Fruit fly (Drosophila melanogaster) whole organism, embryonic: ENCODE data around the gene SmE.
A peak's percentile ranks its signal among the peaks of the same experiment; 100 is the strongest.

Experiments used
- BtbVII ChIP-seq: fragments of 200-800 bp; sonication (Bioruptor generic); optimal IDR thresholded peaks from 3 replicates; lab custom pipeline; 2017; ENCODE audit warnings: missing biosample characterization, mild to moderate bottlenecking, missing genetic modification characterization
- CG14860 ChIP-seq: fragments of 200-800 bp; sonication (Bioruptor generic); IDR thresholded peaks from 3 replicates; pipeline ENCODE4 v1.3.6; 2022; ENCODE audit warnings: missing biosample characterization, missing genetic modification characterization; ENCODE audit not compliant: partially characterized antibody
- CG14965 ChIP-seq: fragments of 200-800 bp; sonication (Bioruptor generic); optimal IDR thresholded peaks from 2 replicates; lab custom pipeline; 2016; ENCODE audit warnings: missing biosample characterization, missing genetic modification characterization, borderline replicate concordance
- CG16815 ChIP-seq: fragments of 200-800 bp; sonication (Bioruptor generic); optimal IDR thresholded peaks from 3 replicates; lab custom pipeline; 2017; ENCODE audit warnings: missing biosample characterization, mild to moderate bottlenecking, missing genetic modification characterization
- CG17612 ChIP-seq: fragments of 200-800 bp; sonication (Bioruptor generic); IDR thresholded peaks from 2 replicates; pipeline ENCODE4 v1.3.6; 2022; ENCODE audit warnings: missing biosample characterization, missing genetic modification characterization
- CG18764 ChIP-seq: fragments of 200-800 bp; sonication (Bioruptor generic); optimal IDR thresholded peaks from 3 replicates; lab custom pipeline; 2016; ENCODE audit warnings: missing biosample characterization, missing genetic modification characterization
- CG30020 ChIP-seq: fragments of 200-800 bp; optimal IDR thresholded peaks from 2 replicates; lab custom pipeline; 2019; ENCODE audit warnings: missing biosample characterization, mild to moderate bottlenecking, missing genetic modification characterization, moderate library complexity
- CG30431 ChIP-seq: fragments of 200-800 bp; sonication (Bioruptor generic); optimal IDR thresholded peaks from 2 replicates; lab custom pipeline; 2017; ENCODE audit warnings: missing biosample characterization, missing genetic modification characterization
- CG32532 ChIP-seq: fragments of 200-800 bp; sonication (Bioruptor generic); IDR thresholded peaks from 2 replicates; pipeline ENCODE4 v1.3.6; 2022; ENCODE audit warnings: missing biosample characterization, missing genetic modification characterization
- CG3847 ChIP-seq: fragments of 200-800 bp; sonication (Bioruptor generic); IDR thresholded peaks from 2 replicates; pipeline ENCODE4 v1.3.6; 2022; ENCODE audit warnings: missing biosample characterization, missing genetic modification characterization
- CG3995 ChIP-seq: fragments of 200-800 bp; sonication (Bioruptor generic); optimal IDR thresholded peaks from 3 replicates; lab custom pipeline; 2016; ENCODE audit warnings: missing biosample characterization, missing genetic modification characterization
- CG4282 ChIP-seq: fragments of 200-800 bp; sonication (Bioruptor generic); optimal IDR thresholded peaks from 2 replicates; lab custom pipeline; 2016; ENCODE audit warnings: missing biosample characterization, missing genetic modification characterization
- CG43689 ChIP-seq: fragments of 200-800 bp; sonication (Bioruptor generic); IDR thresholded peaks from 2 replicates; pipeline ENCODE4 v1.3.6; 2022; ENCODE audit warnings: missing biosample characterization, missing genetic modification characterization
- CG4404 ChIP-seq: fragments of 200-800 bp; sonication (Bioruptor generic); IDR thresholded peaks from 2 replicates; pipeline ENCODE4 v1.3.6; 2022; ENCODE audit warnings: missing biosample characterization, missing genetic modification characterization
- CG4854 ChIP-seq: fragments of 200-800 bp; sonication (Bioruptor generic); optimal IDR thresholded peaks from 2 replicates; lab custom pipeline; 2016; ENCODE audit warnings: missing biosample characterization, missing genetic modification characterization, inconsistent platforms
- CG6254 ChIP-seq: fragments of 200-800 bp; sonication (Bioruptor generic); optimal IDR thresholded peaks from 3 replicates; lab custom pipeline; 2017; ENCODE audit warnings: mild to moderate bottlenecking, missing biosample characterization, missing genetic modification reagents, missing genetic modification characterization
- CG6813 ChIP-seq: fragments of 200-800 bp; sonication (Bioruptor generic); optimal IDR thresholded peaks from 2 replicates; lab custom pipeline; 2017; ENCODE audit warnings: missing biosample characterization, missing genetic modification characterization, mild to moderate bottlenecking, moderate library complexity, missing genetic modification reagents
- CG9727 ChIP-seq: fragments of 200-800 bp; sonication (Bioruptor generic); optimal IDR thresholded peaks from 3 replicates; lab custom pipeline; 2017; ENCODE audit warnings: missing biosample characterization, mild to moderate bottlenecking, missing genetic modification characterization
- Dip3 ChIP-seq: fragments of 200-800 bp; sonication (Bioruptor generic); optimal IDR thresholded peaks from 3 replicates; lab custom pipeline; 2016; ENCODE audit warnings: missing biosample characterization, missing genetic modification characterization
- Dref ChIP-seq: fragments of 200-800 bp; sonication (Bioruptor generic); IDR thresholded peaks from 2 replicates; pipeline ENCODE4 v1.3.6; 2022; ENCODE audit warnings: missing biosample characterization, missing genetic modification characterization
- Gug ChIP-seq: fragments of 200-800 bp; sonication (Bioruptor generic); IDR thresholded peaks from 4 replicates; pipeline ENCODE4 v1.3.6; 2022; ENCODE audit warnings: missing biosample characterization, missing genetic modification characterization
- HLH3B ChIP-seq: fragments of 200-800 bp; sonication (Bioruptor generic); IDR thresholded peaks from 2 replicates; pipeline ENCODE4 v1.3.6; 2022; ENCODE audit warnings: missing biosample characterization, missing genetic modification characterization
- Hand ChIP-seq: fragments of 200-800 bp; sonication (Bioruptor generic); optimal IDR thresholded peaks from 2 replicates; lab custom pipeline; 2017; ENCODE audit warnings: mild to moderate bottlenecking, missing biosample characterization, missing genetic modification reagents, missing genetic modification characterization
- Hey ChIP-seq: fragments of 200-800 bp; sonication (Bioruptor generic); optimal IDR thresholded peaks from 3 replicates; lab custom pipeline; 2018; ENCODE audit warnings: missing biosample characterization, mild to moderate bottlenecking, missing genetic modification characterization
- Hmr ChIP-seq: fragments of 200-800 bp; sonication (Bioruptor generic); optimal IDR thresholded peaks from 3 replicates; lab custom pipeline; 2017; ENCODE audit warnings: mild to moderate bottlenecking, missing biosample characterization, missing genetic modification reagents, missing genetic modification characterization
- Hr39 ChIP-seq: fragments of >200 bp; optimal IDR thresholded peaks from 2 replicates; lab custom pipeline; 2017
- Lhr ChIP-seq: fragments of 200-800 bp; sonication (Bioruptor generic); optimal IDR thresholded peaks from 3 replicates; lab custom pipeline; 2017; ENCODE audit warnings: mild to moderate bottlenecking, missing biosample characterization, missing genetic modification reagents, missing genetic modification characterization
- Mad ChIP-seq: fragments of 200-800 bp; sonication (Bioruptor generic); optimal IDR thresholded peaks from 2 replicates; lab custom pipeline; 2016; ENCODE audit warnings: missing biosample characterization, missing genetic modification characterization
- Neu2 ChIP-seq: fragments of 200-800 bp; sonication (Bioruptor generic); optimal IDR thresholded peaks from 3 replicates; lab custom pipeline; 2016; ENCODE audit warnings: missing biosample characterization, missing genetic modification characterization, borderline replicate concordance
- Nf-YA ChIP-seq: fragments of 200-800 bp; sonication (Bioruptor generic); IDR thresholded peaks from 2 replicates; pipeline ENCODE4 v1.3.6; 2022; ENCODE audit warnings: missing biosample characterization, missing genetic modification characterization
- Sox102F ChIP-seq: fragments of 200-800 bp; sonication (Bioruptor generic); optimal IDR thresholded peaks from 2 replicates; lab custom pipeline; 2018; ENCODE audit warnings: missing biosample characterization, mild to moderate bottlenecking, missing genetic modification characterization, moderate library complexity
- TFAM ChIP-seq: fragments of 200-800 bp; sonication (Bioruptor generic); optimal IDR thresholded peaks from 2 replicates; lab custom pipeline; 2017; ENCODE audit warnings: missing biosample characterization, missing genetic modification characterization, inconsistent platforms
- Trl ChIP-seq, 3 experiments: fragments of >200 bp in 2 of 3; fragments of 200-800 bp in 1 of 3; sonication (Bioruptor generic) in 1 of 3; optimal IDR thresholded peaks; 2 replicates in 1 of 3; 3 replicates in 2 of 3; lab custom pipeline; 2016 to 2017; ENCODE audit warnings: missing biosample characterization in 1 of 3, missing genetic modification characterization in 1 of 3
- Usf ChIP-seq: fragments of 200-800 bp; sonication (Bioruptor generic); optimal IDR thresholded peaks from 2 replicates; lab custom pipeline; 2017; ENCODE audit warnings: missing genotype, missing biosample characterization, missing genetic modification characterization
- az2 ChIP-seq: fragments of 200-800 bp; sonication (Bioruptor generic); optimal IDR thresholded peaks from 3 replicates; lab custom pipeline; 2016; ENCODE audit warnings: missing biosample characterization, missing genetic modification characterization
- bab2 ChIP-seq: fragments of 200-800 bp; sonication (Bioruptor generic); optimal IDR thresholded peaks from 2 replicates; lab custom pipeline; 2016; ENCODE audit warnings: missing biosample characterization, missing genetic modification characterization
- en ChIP-seq: fragments of 200-800 bp; sonication (Bioruptor generic); optimal IDR thresholded peaks from 2 replicates; lab custom pipeline; 2016; ENCODE audit warnings: missing biosample characterization, missing genetic modification characterization
- gcm2 ChIP-seq: fragments of 200-800 bp; sonication (Bioruptor generic); optimal IDR thresholded peaks from 2 replicates; lab custom pipeline; 2016; ENCODE audit warnings: missing biosample characterization, missing genetic modification characterization
- hb ChIP-seq: fragments of 200-800 bp; sonication (Bioruptor generic); IDR thresholded peaks from 3 replicates; pipeline ENCODE4 v1.3.6; 2022; ENCODE audit warnings: missing biosample characterization, missing genetic modification characterization; ENCODE audit not compliant: partially characterized antibody
- oc ChIP-seq: fragments of 200-800 bp; sonication (Bioruptor generic); optimal IDR thresholded peaks from 2 replicates; lab custom pipeline; 2018; ENCODE audit warnings: missing biosample characterization, mild to moderate bottlenecking, missing genetic modification characterization, moderate library complexity
- pnt ChIP-seq: fragments of 200-800 bp; sonication (Bioruptor generic); optimal IDR thresholded peaks from 3 replicates; lab custom pipeline; 2016; ENCODE audit warnings: missing biosample characterization, missing genetic modification characterization
- pum ChIP-seq: fragments of 200-800 bp; sonication (Bioruptor generic); optimal IDR thresholded peaks from 2 replicates; lab custom pipeline; 2016; ENCODE audit warnings: missing biosample characterization, missing genetic modification characterization
- sens ChIP-seq: fragments of 200-800 bp; sonication (Bioruptor generic); peaks from one replicate; lab custom pipeline; 2016; ENCODE audit warnings: missing biosample characterization, missing genetic modification characterization
- shn ChIP-seq: fragments of 200-800 bp; sonication (Bioruptor generic); optimal IDR thresholded peaks from 3 replicates; lab custom pipeline; 2016; ENCODE audit warnings: missing biosample characterization, missing genetic modification characterization
- sob ChIP-seq: fragments of 200-800 bp; sonication (Bioruptor generic); IDR thresholded peaks from 2 replicates; pipeline ENCODE4 v1.3.6; 2022; ENCODE audit warnings: missing biosample characterization, missing genetic modification characterization
- sqz ChIP-seq: fragments of 200-800 bp; sonication (Bioruptor generic); optimal IDR thresholded peaks from 3 replicates; lab custom pipeline; 2018; ENCODE audit warnings: missing biosample characterization, mild to moderate bottlenecking, missing genetic modification characterization
- sr ChIP-seq: fragments of 200-800 bp; sonication (Bioruptor generic); IDR thresholded peaks from 3 replicates; pipeline ENCODE4 v1.3.6; 2022; ENCODE audit warnings: missing biosample characterization, missing genetic modification characterization
- tin ChIP-seq: fragments of 200-800 bp; sonication (Bioruptor generic); optimal IDR thresholded peaks from 3 replicates; lab custom pipeline; 2016; ENCODE audit warnings: missing biosample characterization, missing genetic modification characterization
- tll ChIP-seq, 2 experiments: fragments of 200-800 bp in 1 of 2; fragments of >200 bp in 1 of 2; sonication (Bioruptor generic) in 1 of 2; optimal IDR thresholded peaks; 2 replicates each; lab custom pipeline; 2017 to 2019; ENCODE audit warnings: missing biosample characterization in 2 of 2, missing genetic modification characterization in 2 of 2, mild to moderate bottlenecking in 1 of 2, moderate library complexity in 1 of 2
- trem ChIP-seq: fragments of 200-800 bp; optimal IDR thresholded peaks from 3 replicates; lab custom pipeline; 2019; ENCODE audit warnings: missing biosample characterization, mild to moderate bottlenecking, missing genetic modification characterization, moderate library complexity
- tx ChIP-seq: fragments of 200-800 bp; sonication (Bioruptor generic); optimal IDR thresholded peaks from 2 replicates; lab custom pipeline; 2016; ENCODE audit warnings: missing biosample characterization, missing genetic modification characterization
- zen ChIP-seq: fragments of 200-800 bp; sonication (Bioruptor generic); optimal IDR thresholded peaks from 3 replicates; lab custom pipeline; 2018; ENCODE audit warnings: missing biosample characterization, mild to moderate bottlenecking, missing genetic modification characterization, moderate library complexity

SmE gene

dm6 chr2L:7851609-7852008 lies 33.6 kb downstream of the SmE start (continued):
- no peak for TF ChIP-seq TFAM (GFP tag; lab: Kevin White, UChicago)
- TF ChIP-seq Hey (tag; lab: Kevin White, UChicago) = no peak
- TF ChIP-seq gcm2 (GFP tag; lab: Kevin White, UChicago) = no peak
- TF ChIP-seq az2 (GFP tag; lab: Kevin White, UChicago) = peak; percentile 22
- TF ChIP-seq CG6813 (GFP tag; lab: Kevin White, UChicago) = peak; percentile 22
- no peak for TF ChIP-seq pum (GFP tag; lab: Kevin White, UChicago)
- TF ChIP-seq CG14860 (GFP tag; lab: Robert Waterston, UW) = no peak
- 0 out of 2 replicates have a peak, but pooled peaks have one; percentile 23 for TF ChIP-seq CG43689 (GFP tag; lab: Robert Waterston, UW)
- TF ChIP-seq sqz (GFP tag; lab: Kevin White, UChicago) = no peak
- TF ChIP-seq Neu2 (GFP tag; lab: Kevin White, UChicago) = no peak
- TF ChIP-seq Hand = no peak
- TF ChIP-seq hb (GFP tag; lab: Robert Waterston, UW) = no peak
- peak; percentile 35; the same call in 1 of the 2 replicates for TF ChIP-seq CG32532 (GFP tag; lab: Robert Waterston, UW)
- peak; percentile 19 for TF ChIP-seq CG16815
- TF ChIP-seq sr (GFP tag; lab: Robert Waterston, UW) = no peak
- TF ChIP-seq tx (GFP tag; lab: Kevin White, UChicago) = no peak
- peak; percentile 22 for TF ChIP-seq zen (tag; lab: Kevin White, UChicago)
- no peak for TF ChIP-seq shn
- no peak for TF ChIP-seq Nf-YA
- TF ChIP-seq CG4282 (GFP tag; lab: Kevin White, UChicago) = no peak
- TF ChIP-seq CG30431 = no peak
- TF ChIP-seq Usf (GFP tag; lab: Kevin White, UChicago) = no peak
- TF ChIP-seq tin = peak; percentile 7
- TF ChIP-seq Mad (GFP tag; lab: Kevin White, UChicago) = no peak
- TF ChIP-seq Gug (GFP tag; lab: Robert Waterston, UW) = no peak
- TF ChIP-seq CG30020 (tag; lab: Kevin White, UChicago) = no peak
- peak; percentile 52 for TF ChIP-seq HLH3B
- 0 out of 2 replicates have a peak, but pooled peaks have one; percentile 20 for TF ChIP-seq CG4404
- TF ChIP-seq oc = no peak
- no peak for TF ChIP-seq pnt (GFP tag; lab: Kevin White, UChicago)
- no peak for TF ChIP-seq Hr39 (lab: Kevin White, UChicago)
- no peak for TF ChIP-seq Dip3
- peak; percentile 52 for TF ChIP-seq Hmr (GFP tag; lab: Kevin White, UChicago)
- TF ChIP-seq tll (GFP tag; optimal IDR thresholded peaks at IDR 0.05; lab: Kevin White, UChicago) = no peak
- no peak for TF ChIP-seq CG18764 (GFP tag; lab: Kevin White, UChicago)
- no peak for TF ChIP-seq CG17612
- no peak for TF ChIP-seq sob
- no peak for TF ChIP-seq Trl (optimal IDR thresholded peaks at IDR 0.05; lab: Kevin White, UChicago)
- no peak for TF ChIP-seq Trl (GFP tag; optimal IDR thresholded peaks at IDR 0.05; lab: Kevin White, UChicago)
- no peak for TF ChIP-seq CG6254 (GFP tag; lab: Kevin White, UChicago)
- TF ChIP-seq BtbVII = no peak
- no peak for TF ChIP-seq CG3847 (GFP tag; lab: Robert Waterston, UW)
- no peak for TF ChIP-seq CG4854 (GFP tag; lab: Kevin White, UChicago)
- no peak for TF ChIP-seq bab2
- TF ChIP-seq Sox102F (GFP tag; lab: Kevin White, UChicago) = peak; percentile 55
- TF ChIP-seq sens (GFP tag; lab: Kevin White, UChicago) = peak; percentile 79
- TF ChIP-seq en (GFP tag; lab: Kevin White, UChicago) = no peak
- TF ChIP-seq CG9727 = peak; percentile 48
- TF ChIP-seq CG3995 (GFP tag; lab: Kevin White, UChicago) = no peak
- no peak for TF ChIP-seq Lhr (GFP tag; lab: Kevin White, UChicago)
- no peak for TF ChIP-seq Dref
- TF ChIP-seq trem = peak; percentile 10
- TF ChIP-seq CG14965 (GFP tag; lab: Kevin White, UChicago) = no peak
